Worm (Caenorhabditis elegans): Measurements from ENCODE around the gene srab-13.

ce11 chrV:2076043-2076442, 48.4 kb upstream of the srab-13 start:
- TF ChIP-seq mab-5 (tag; optimal IDR thresholded peaks at IDR 0.05) (no peak), elt-1 (tag; optimal IDR thresholded peaks at IDR 0.05; ENCODE audit: borderline replicate concordance, insufficient read depth) (no peak), cnd-1 (tag; optimal IDR thresholded peaks at IDR 0.05) (no peak), snpc-4 (tag; optimal IDR thresholded peaks at IDR 0.05) (no peak), nhr-237 (tag; optimal IDR thresholded peaks at IDR 0.05) (no peak), nhr-12 (tag; optimal IDR thresholded peaks at IDR 0.05) (no peak), sptf-1 (tag; optimal IDR thresholded peaks at IDR 0.05) (no peak), nhr-28 (tag; optimal IDR thresholded peaks at IDR 0.05) (no peak), unc-39 (tag; optimal IDR thresholded peaks at IDR 0.05) (no peak), mep-1 (tag; optimal IDR thresholded peaks at IDR 0.05) (no peak)
